Worm (Caenorhabditis elegans) whole organism, early embryonic: ENCODE measurements around the gene gcy-25.
A peak's percentile ranks its signal among the peaks of the same experiment; 100 is the strongest.

Experiments used
- B0310.2 ChIP-seq: sonication (generic microtip); optimal IDR thresholded peaks from 2 replicates; lab custom pipeline; 2016; ENCODE audit warnings: mild to moderate bottlenecking, missing genetic modification characterization, missing compliant biosample characterization
- F13C5.2 ChIP-seq: sonication (generic microtip); optimal IDR thresholded peaks from 2 replicates; lab custom pipeline; 2017; ENCODE audit warnings: mild to moderate bottlenecking, missing genetic modification characterization, inconsistent platforms, missing compliant biosample characterization
- aly-1 ChIP-seq: sonication (generic microtip); optimal IDR thresholded peaks from 2 replicates; lab custom pipeline; 2016; ENCODE audit warnings: missing genetic modification characterization, missing compliant biosample characterization
- ama-1 ChIP-seq: fragments of 150-350 bp; optimal IDR thresholded peaks from 2 replicates; lab custom pipeline; 2014
- ceh-13 ChIP-seq: fragments of 200-800 bp; sonication (Bioruptor generic); optimal IDR thresholded peaks from 2 replicates; lab custom pipeline; 2018; ENCODE audit warnings: mild to moderate bottlenecking, missing genetic modification characterization, missing compliant biosample characterization
- ceh-36 ChIP-seq: sonication (generic microtip); optimal IDR thresholded peaks from 2 replicates; lab custom pipeline; 2016; ENCODE audit warnings: missing genetic modification characterization, inconsistent platforms, missing compliant biosample characterization
- ets-7 ChIP-seq: sonication (generic microtip); optimal IDR thresholded peaks from 2 replicates; lab custom pipeline; 2016; ENCODE audit warnings: missing genotype, missing genetic modification characterization, missing compliant biosample characterization
- flt-1 ChIP-seq: fragments of 200-800 bp; sonication (Bioruptor generic); IDR thresholded peaks from 2 replicates; pipeline ENCODE4 v1.3.6; 2022; ENCODE audit warnings: missing genetic modification characterization, missing compliant biosample characterization
- hmbx-1 ChIP-seq: sonication (generic microtip); optimal IDR thresholded peaks from 2 replicates; lab custom pipeline; 2016; ENCODE audit warnings: mild to moderate bottlenecking, missing genetic modification characterization, missing compliant biosample characterization
- hmg-4 ChIP-seq: fragments of 200-800 bp; sonication (Bioruptor generic); optimal IDR thresholded peaks from 2 replicates; lab custom pipeline; 2018; ENCODE audit warnings: mild to moderate bottlenecking, missing genetic modification characterization, missing compliant biosample characterization
- hnd-1 ChIP-seq: sonication (generic microtip); optimal IDR thresholded peaks from 2 replicates; lab custom pipeline; 2016; ENCODE audit warnings: missing genetic modification characterization, missing compliant biosample characterization
- pes-1 ChIP-seq: fragments of 200-800 bp; sonication (Bioruptor generic); IDR thresholded peaks from 2 replicates; pipeline ENCODE4 v1.3.6; 2022; ENCODE audit warnings: missing genetic modification reagents, missing genetic modification characterization, missing compliant biosample characterization
- scrt-1 ChIP-seq: fragments of 200-800 bp; sonication (Bioruptor generic); IDR thresholded peaks from 2 replicates; pipeline ENCODE4 v1.3.6; 2022; ENCODE audit warnings: missing genetic modification characterization, missing compliant biosample characterization
- sea-1 ChIP-seq: fragments of 200-800 bp; sonication (Bioruptor generic); conservative IDR thresholded peaks from 2 replicates; pipeline ENCODE4 v1.3.6; 2022; ENCODE audit warnings: missing genetic modification characterization, missing compliant biosample characterization
- tbx-11 ChIP-seq: fragments of 200-800 bp; sonication (Bioruptor generic); IDR thresholded peaks from 2 replicates; pipeline ENCODE4 v1.3.6; 2022; ENCODE audit warnings: missing genetic modification characterization, missing compliant biosample characterization
- tbx-37 ChIP-seq: fragments of 200-800 bp; sonication (Bioruptor generic); conservative IDR thresholded peaks from 2 replicates; pipeline ENCODE4 v1.3.6; 2022; ENCODE audit warnings: missing genetic modification reagents, missing genetic modification characterization, missing compliant biosample characterization
- tra-4 ChIP-seq: sonication (generic microtip); optimal IDR thresholded peaks from 2 replicates; lab custom pipeline; 2017; ENCODE audit warnings: missing genetic modification characterization, missing compliant biosample characterization

gcy-25 gene

DNA sequence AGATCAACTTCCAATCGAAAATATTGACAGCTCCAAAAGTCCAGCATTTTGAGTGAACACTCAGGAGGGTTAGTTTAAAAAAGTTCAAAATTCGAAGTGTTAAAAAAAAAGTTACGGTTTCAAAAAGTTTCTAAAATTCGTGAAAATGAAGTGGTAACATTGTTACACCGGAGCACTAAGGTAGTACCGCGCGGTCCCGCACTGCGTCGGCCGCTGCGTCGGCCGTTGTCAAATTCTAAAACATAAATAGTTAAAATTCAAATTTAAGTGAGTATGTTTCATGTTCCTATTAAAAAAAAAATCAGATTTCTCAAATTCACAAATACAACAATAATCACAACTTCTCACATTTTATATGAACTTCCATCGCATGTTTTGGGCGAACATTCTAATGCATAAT lies 4.4 kb upstream of the gcy-25 start:
- TF ChIP-seq aly-1 (tag; lab: Kevin White, UChicago) (no peak), hnd-1 (tag; lab: Kevin White, UChicago) (no peak), tbx-37 (GFP tag; lab: Robert Waterston, UW) (no peak), hmbx-1 (no peak), pes-1 (no peak), tra-4 (tag; lab: Kevin White, UChicago) (no peak), F13C5.2 (tag; lab: Kevin White, UChicago) (no peak), ets-7 (tag; lab: Kevin White, UChicago) (no peak), hmg-4 (no peak), ceh-36 (tag; lab: Kevin White, UChicago) (no peak), B0310.2 (tag; lab: Kevin White, UChicago) (no peak), flt-1 (GFP tag; lab: Robert Waterston, UW) (no peak), sea-1 (no peak), tbx-11 (GFP tag; lab: Robert Waterston, UW) (no peak), ceh-13 (GFP tag; lab: Kevin White, UChicago) (no peak), scrt-1 (GFP tag; lab: Robert Waterston, UW) (no peak), ama-1 (lab: Kevin White, UChicago) (no peak)

- TF ChIP-seq tbx-11 (GFP tag; lab: Robert Waterston, UW) (no peak), hmbx-1 (no peak), hnd-1 (tag; lab: Kevin White, UChicago) (no peak), F13C5.2 (tag; lab: Kevin White, UChicago) (no peak), ets-7 (tag; lab: Kevin White, UChicago) (no peak), hmg-4 (no peak), ama-1 (lab: Kevin White, UChicago) (no peak), ceh-36 (tag; lab: Kevin White, UChicago) (no peak), tbx-37 (GFP tag; lab: Robert Waterston, UW) (no peak), scrt-1 (GFP tag; lab: Robert Waterston, UW) (no peak), ceh-13 (GFP tag; lab: Kevin White, UChicago) (no peak), pes-1 (no peak), B0310.2 (tag; lab: Kevin White, UChicago) (no peak)
Measured at ce11 chrIV:15870356-15870755, 2.4 kb upstream of the gcy-25 start, which contains the start of gene Y105C5B.1. Gene Y105C5B.1 (plus strand): TSS chrIV:15870656.

DNA sequence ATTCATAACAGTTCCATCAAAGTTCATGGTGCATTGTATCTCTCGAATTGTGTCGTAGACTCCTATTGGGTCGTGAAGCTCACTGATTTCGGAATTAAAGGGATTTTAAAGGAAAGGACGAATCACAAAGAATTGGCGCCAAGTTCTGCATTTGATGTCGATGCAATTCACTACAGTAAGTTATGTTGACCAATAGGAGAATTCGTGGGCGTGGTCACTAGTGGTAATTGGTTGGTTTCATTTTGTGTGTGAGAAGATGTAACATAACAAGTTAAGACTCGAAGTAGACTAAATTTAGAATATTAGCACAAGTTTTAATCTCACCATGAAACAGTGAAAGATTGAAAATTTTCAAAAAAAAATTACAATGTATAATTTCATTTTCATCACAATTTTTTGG lies 5.5 kb downstream of the gcy-25 start:
- TF ChIP-seq ceh-13 (GFP tag; lab: Kevin White, UChicago), result no peak

DNA sequence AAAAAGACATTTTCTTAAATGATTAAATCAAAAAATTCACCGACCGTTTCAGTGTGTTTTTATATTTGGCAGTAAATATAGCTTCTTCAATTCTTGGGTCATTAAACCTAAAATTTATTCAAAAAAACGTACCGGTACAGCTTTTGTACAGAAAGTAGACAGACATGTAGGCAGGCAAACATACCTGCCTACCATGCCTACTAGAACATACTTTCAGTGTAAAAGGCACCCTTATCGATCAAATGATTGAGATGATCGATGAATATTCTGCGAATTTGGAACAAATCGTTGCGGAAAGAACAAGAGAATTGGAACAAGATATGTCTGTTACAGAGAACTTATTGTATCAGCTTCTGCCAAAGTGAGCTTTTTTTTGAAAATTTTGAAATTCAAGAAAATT lies 7.4 kb downstream of the gcy-25 start:
- TF ChIP-seq flt-1 (GFP tag; lab: Robert Waterston, UW) (no peak), F13C5.2 (tag; lab: Kevin White, UChicago) (no peak)

- TF ChIP-seq B0310.2 (tag; lab: Kevin White, UChicago) (no peak), flt-1 (GFP tag; lab: Robert Waterston, UW) (no peak), aly-1 (tag; lab: Kevin White, UChicago) (no peak), hmbx-1 (no peak), sea-1 (no peak), tbx-37 (GFP tag; lab: Robert Waterston, UW) (no peak), pes-1 (no peak), F13C5.2 (tag; lab: Kevin White, UChicago) (no peak)
Measured at ce11 chrIV:15883922-15884321, 11.2 kb downstream of the gcy-25 start, which contains the start of gene Y105C5B.3. Gene Y105C5B.3 (plus strand): TSS chrIV:15884222.

- TF ChIP-seq hmbx-1, result no peak
- TF ChIP-seq tbx-11 (GFP tag; lab: Robert Waterston, UW), result no peak
- TF ChIP-seq pes-1, result no peak
- TF ChIP-seq F13C5.2 (tag; lab: Kevin White, UChicago), result no peak
- no peak for TF ChIP-seq hnd-1 (tag; lab: Kevin White, UChicago)
- no peak for TF ChIP-seq B0310.2 (tag; lab: Kevin White, UChicago)
- no peak for TF ChIP-seq ceh-13 (GFP tag; lab: Kevin White, UChicago)
- TF ChIP-seq sea-1, result no peak
- TF ChIP-seq tbx-37 (GFP tag; lab: Robert Waterston, UW), result no peak
- TF ChIP-seq aly-1 (tag; lab: Kevin White, UChicago), result no peak
- no peak for TF ChIP-seq scrt-1 (GFP tag; lab: Robert Waterston, UW)
- no peak for TF ChIP-seq ets-7 (tag; lab: Kevin White, UChicago)
- no peak for TF ChIP-seq ceh-36 (tag; lab: Kevin White, UChicago)
- no peak for TF ChIP-seq hmg-4
- TF ChIP-seq tra-4 (tag; lab: Kevin White, UChicago), result no peak
- no peak for TF ChIP-seq ama-1 (lab: Kevin White, UChicago)
- TF ChIP-seq flt-1 (GFP tag; lab: Robert Waterston, UW), result no peak
Measured at ce11 chrIV:15894133-15894532, 21.4 kb downstream of the gcy-25 start, which contains the start of gene srv-14. Gene srv-14 (minus strand): TSS chrIV:15894233.

DNA sequence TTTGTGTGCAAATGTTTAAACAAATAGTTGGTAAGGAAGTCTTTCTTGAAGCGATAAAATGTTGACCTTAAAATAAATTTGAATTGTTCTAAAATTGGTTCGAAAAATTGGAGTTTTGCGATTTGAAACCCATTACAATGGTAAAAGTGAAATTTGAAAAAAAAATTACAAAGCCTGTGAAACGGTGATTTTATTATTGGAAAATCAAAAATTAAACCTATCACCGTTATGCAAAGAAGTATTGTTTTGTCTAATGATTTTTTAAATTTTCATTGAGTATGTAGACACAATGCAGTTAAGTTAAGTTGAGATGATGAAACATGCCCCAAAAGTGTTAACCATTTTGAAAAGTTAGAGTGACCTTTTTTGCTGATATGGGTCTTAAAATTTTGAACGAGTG lies 22.1 kb downstream of the gcy-25 start:
- TF ChIP-seq hnd-1 (tag; lab: Kevin White, UChicago), result no peak
- TF ChIP-seq ceh-13 (GFP tag; lab: Kevin White, UChicago), result no peak
- no peak for TF ChIP-seq hmg-4
- TF ChIP-seq aly-1 (tag; lab: Kevin White, UChicago), result no peak
- no peak for TF ChIP-seq B0310.2 (tag; lab: Kevin White, UChicago)
- TF ChIP-seq F13C5.2 (tag; lab: Kevin White, UChicago), result no peak
- no peak for TF ChIP-seq ceh-36 (tag; lab: Kevin White, UChicago)
- TF ChIP-seq tbx-37 (GFP tag; lab: Robert Waterston, UW), result no peak
- no peak for TF ChIP-seq flt-1 (GFP tag; lab: Robert Waterston, UW)
- no peak for TF ChIP-seq ama-1 (lab: Kevin White, UChicago)

DNA sequence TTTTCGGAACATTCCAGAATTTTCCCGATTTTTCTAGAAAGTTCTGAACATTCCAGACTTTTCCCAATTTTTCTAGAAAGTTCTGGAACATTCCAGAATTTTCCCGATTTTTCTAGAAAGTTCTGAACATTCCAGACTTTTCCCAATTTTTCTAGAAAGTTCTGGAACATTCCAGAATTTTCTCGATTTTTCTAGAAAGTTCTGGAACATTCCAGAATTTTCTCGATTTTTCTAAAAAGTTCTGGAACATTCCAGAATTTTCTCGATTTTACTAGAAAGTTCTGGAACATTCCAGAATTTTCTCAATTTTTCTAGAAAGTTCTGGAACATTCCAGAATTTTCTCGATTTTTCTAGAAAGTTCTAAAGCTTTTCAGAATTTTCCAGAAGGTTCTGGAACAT lies 23.1 kb downstream of the gcy-25 start:
- peak; percentile 93 for TF ChIP-seq flt-1 (GFP tag; lab: Robert Waterston, UW)
- peak; percentile 76 for TF ChIP-seq tbx-37 (GFP tag; lab: Robert Waterston, UW)
- TF ChIP-seq pes-1, result peak; percentile 93
